Worm (Caenorhabditis elegans): ENCODE measurements around the gene metl-5.

The metl-5 gene

ce11 chrIII:4808089-4808488, 5.3 kb downstream of the metl-5 start (continued):
- TF ChIP-seq Y79H2A.3 (GFP tag; conservative IDR thresholded peaks at IDR 0.05) (no peak; the same call in 1 of the 2 replicates), Y95B8A.8 (GFP tag; IDR thresholded peaks at IDR 0.05) (no peak), C06A6.2 (GFP tag; conservative IDR thresholded peaks at IDR 0.05) (no peak), athp-1 (tag; optimal IDR thresholded peaks at IDR 0.05) (no peak), F22D6.2 (tag; optimal IDR thresholded peaks at IDR 0.05) (no peak), egrh-3 (GFP tag; IDR thresholded peaks at IDR 0.05) (no peak), hsf-1 (GFP tag; IDR thresholded peaks at IDR 0.05) (peak; percentile 18; the same call in 1 of the 2 replicates), nhr-80 (tag; optimal IDR thresholded peaks at IDR 0.05) (no peak), ets-4 (GFP tag; optimal IDR thresholded peaks at IDR 0.05) (no peak)

DNA sequence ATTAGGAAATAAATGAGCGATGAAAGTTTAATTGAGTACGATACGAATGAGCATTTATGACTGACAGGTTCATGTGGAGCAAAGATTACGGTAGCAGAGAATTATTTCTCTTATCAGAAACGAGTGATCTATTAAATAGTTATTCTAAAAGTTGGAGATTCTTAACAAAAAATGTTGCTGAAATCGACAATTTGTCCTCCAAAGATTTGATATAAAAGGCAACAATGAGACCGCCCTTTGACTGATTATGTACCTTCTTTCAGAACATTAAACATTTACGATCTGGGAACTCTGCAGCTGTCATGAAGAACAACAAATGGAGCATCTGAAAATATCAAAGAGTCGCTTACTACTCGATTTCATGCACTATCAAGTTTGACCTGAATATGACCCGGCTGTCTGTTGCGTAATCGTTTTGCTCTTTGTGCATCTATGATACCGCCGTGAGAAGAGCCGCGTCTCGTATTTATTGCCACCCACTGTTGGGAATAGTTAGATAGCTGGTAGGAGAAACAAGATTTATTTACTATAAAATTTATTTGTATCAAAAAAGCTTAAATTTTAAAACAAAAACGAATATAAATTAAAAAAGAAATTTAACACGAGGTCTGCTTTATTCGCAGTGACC, 6.8 kb downstream of the metl-5 start, which contains the start of gene pal-1:
Gene pal-1, minus strand, starts transcription at position 51 of the 628 bp plus-strand sequence.
- TF ChIP-seq rec-8 (tag; optimal IDR thresholded peaks at IDR 0.05) = no peak
- no peak for TF ChIP-seq nfya-2 (GFP tag; IDR thresholded peaks at IDR 0.05)
- no peak for TF ChIP-seq ama-1 (optimal IDR thresholded peaks at IDR 0.05)
- TF ChIP-seq ama-1 (GFP tag; optimal IDR thresholded peaks at IDR 0.05) = no peak
- TF ChIP-seq ceh-58 (GFP tag; IDR thresholded peaks at IDR 0.05) = no peak
- TF ChIP-seq hlh-26 (GFP tag; conservative IDR thresholded peaks at IDR 0.05) = no peak
- TF ChIP-seq ztf-28 (GFP tag; IDR thresholded peaks at IDR 0.05) = no peak
- TF ChIP-seq gei-17 (GFP tag; optimal IDR thresholded peaks at IDR 0.05) = no peak
- no peak for TF ChIP-seq nhr-27 (tag; optimal IDR thresholded peaks at IDR 0.05)
- TF ChIP-seq ztf-6 (GFP tag; IDR thresholded peaks at IDR 0.05) = no peak
- no peak for TF ChIP-seq lag-1 (GFP tag; IDR thresholded peaks at IDR 0.05)

- TF ChIP-seq F39B2.1 (GFP tag; IDR thresholded peaks at IDR 0.05) (no peak), gei-17 (GFP tag; optimal IDR thresholded peaks at IDR 0.05) (no peak), efl-1 (GFP tag; optimal IDR thresholded peaks at IDR 0.05) (no peak), nhr-179 (tag; optimal IDR thresholded peaks at IDR 0.05) (no peak), pbrm-1 (GFP tag; IDR thresholded peaks at IDR 0.05) (no peak), ZK185.1 (tag; optimal IDR thresholded peaks at IDR 0.05; ENCODE audit: poor library complexity, severe bottlenecking) (no peak), egl-18 (GFP tag; IDR thresholded peaks at IDR 0.05) (no peak), zim-3 (tag; optimal IDR thresholded peaks at IDR 0.05) (no peak), cebp-2 (GFP tag; IDR thresholded peaks at IDR 0.05) (no peak), Y53F4B.3 (GFP tag; IDR thresholded peaks at IDR 0.05) (no peak), tbx-9 (tag; optimal IDR thresholded peaks at IDR 0.05; ENCODE audit: borderline replicate concordance) (no peak), F57C9.4 (tag; optimal IDR thresholded peaks at IDR 0.05) (no peak), nhr-27 (tag; optimal IDR thresholded peaks at IDR 0.05) (no peak), B0035.1 (tag; optimal IDR thresholded peaks at IDR 0.05) (no peak), zfh-2 (GFP tag; conservative IDR thresholded peaks at IDR 0.05) (no peak)
Observed at ce11 chrIII:4811195-4811594, 8.4 kb downstream of the metl-5 start, which contains the start of gene C38D4.7. TSS of gene C38D4.7 (minus strand) at chrIII:4811295.

- no peak for TF ChIP-seq pbrm-1 (GFP tag; IDR thresholded peaks at IDR 0.05)
- no peak for TF ChIP-seq ets-4 (GFP tag; optimal IDR thresholded peaks at IDR 0.05)
- TF ChIP-seq unc-130 (GFP tag; optimal IDR thresholded peaks at IDR 0.05) = no peak
- no peak for TF ChIP-seq aptf-3 (GFP tag; IDR thresholded peaks at IDR 0.05)
- TF ChIP-seq tbx-9 (tag; optimal IDR thresholded peaks at IDR 0.05; ENCODE audit: borderline replicate concordance) = no peak
- TF ChIP-seq tlf-1 (GFP tag; optimal IDR thresholded peaks at IDR 0.05) = no peak
- TF ChIP-seq madf-8 (GFP tag; conservative IDR thresholded peaks at IDR 0.05) = no peak
- TF ChIP-seq dpl-1 (GFP tag; optimal IDR thresholded peaks at IDR 0.05) = no peak
- TF ChIP-seq T26A5.8 (tag; optimal IDR thresholded peaks at IDR 0.05) = no peak
- TF ChIP-seq ekl-4 (GFP tag; IDR thresholded peaks at IDR 0.05) = no peak
- TF ChIP-seq ceh-40 (GFP tag; IDR thresholded peaks at IDR 0.05) = no peak
- no peak for TF ChIP-seq ztf-25 (GFP tag; IDR thresholded peaks at IDR 0.05)
- no peak for TF ChIP-seq egrh-3 (GFP tag; IDR thresholded peaks at IDR 0.05)
- TF ChIP-seq snpc-4 (GFP tag; optimal IDR thresholded peaks at IDR 0.05) = no peak
- no peak for TF ChIP-seq snpc-4 (tag; optimal IDR thresholded peaks at IDR 0.05)
- no peak for TF ChIP-seq madf-3 (GFP tag; IDR thresholded peaks at IDR 0.05)
Observed at ce11 chrIII:4814730-4815129, 11.9 kb downstream of the metl-5 start, which contains the start of gene arl-6. TSS of gene arl-6 (minus strand) at chrIII:4814830.
